Worm (Caenorhabditis elegans): Measurements from ENCODE around the gene F53B1.9.

DNA sequence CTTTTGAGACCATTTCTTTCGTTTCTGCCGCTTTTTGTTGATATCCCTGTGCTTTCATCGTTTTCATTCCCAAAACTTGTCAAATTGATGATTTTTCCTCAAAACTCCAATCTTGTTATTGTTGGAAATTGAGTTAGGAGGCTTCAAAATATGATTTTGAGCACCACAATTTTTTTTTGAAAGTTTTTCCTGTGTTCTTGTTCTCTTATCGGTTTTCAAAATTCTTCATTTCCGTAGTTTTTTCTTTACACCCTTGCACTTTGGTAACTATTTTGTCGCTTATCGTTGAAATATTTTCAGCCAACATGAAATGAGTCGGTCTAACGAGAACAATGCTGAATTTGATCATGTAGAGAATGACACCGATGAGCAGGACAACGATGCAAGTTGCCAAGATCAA is 48.9 kb upstream of the F53B1.9 start, which contains the start of gene F48B9.1:
- TF ChIP-seq lir-3 (tag; optimal IDR thresholded peaks at IDR 0.05; ENCODE audit: poor library complexity) (no peak), Y116A8C.19 (tag; optimal IDR thresholded peaks at IDR 0.05; ENCODE audit: borderline replicate concordance) (no peak), alr-1 (tag; optimal IDR thresholded peaks at IDR 0.05; ENCODE audit: borderline replicate concordance) (no peak), nhr-76 (tag; optimal IDR thresholded peaks at IDR 0.05) (no peak), fkh-4 (tag; optimal IDR thresholded peaks at IDR 0.05; ENCODE audit: borderline replicate concordance) (no peak), aly-2 (tag; optimal IDR thresholded peaks at IDR 0.05) (no peak), jun-1 (tag; optimal IDR thresholded peaks at IDR 0.05) (no peak), fkh-10 (GFP tag; optimal IDR thresholded peaks at IDR 0.05) (no peak), pag-3 (tag; optimal IDR thresholded peaks at IDR 0.05; ENCODE audit: borderline replicate concordance, insufficient read depth) (no peak), unc-62 (GFP tag; optimal IDR thresholded peaks at IDR 0.05) (no peak), lsy-2 (tag; optimal IDR thresholded peaks at IDR 0.05) (no peak), nhr-237 (tag; optimal IDR thresholded peaks at IDR 0.05) (no peak)

All from whole organism, L1 larva.